Fruit fly (Drosophila melanogaster) whole organism: ENCODE results near the gene CG6005.

Experiments
- CG8478 ChIP-seq: fragments of >200 bp; optimal IDR thresholded peaks from 2 replicates; lab custom pipeline; 2018; ENCODE audit warnings: inconsistent platforms
- Dll ChIP-seq: fragments of >200 bp; optimal IDR thresholded peaks from 2 replicates; lab custom pipeline; 2017
- EcR ChIP-seq, 2 experiments: fragments of >200 bp; optimal IDR thresholded peaks; 2 replicates each; lab custom pipeline; 2017; ENCODE audit warnings: missing biosample characterization in 2 of 2, missing genetic modification characterization in 2 of 2, missing genetic modification reagents in 2 of 2
- pan ChIP-seq: fragments of >200 bp; optimal IDR thresholded peaks from 2 replicates; lab custom pipeline; 2017
- psq ChIP-seq: fragments of >200 bp; optimal IDR thresholded peaks from 2 replicates; lab custom pipeline; 2017
- usp ChIP-seq: fragments of >200 bp; optimal IDR thresholded peaks from 2 replicates; lab custom pipeline; 2017; ENCODE audit warnings: missing biosample characterization, missing genetic modification characterization, mixed read lengths

The CG6005 gene

dm6 chr3R:18983614-18984185 is 40.1 kb downstream of the CG6005 start, which contains the start of the genes snRNP-U1-C and gukh:
Gene snRNP-U1-C (minus strand): TSS chr3R:18983650.
Gene gukh (plus strand): TSS chr3R:18984025.
- TF ChIP-seq pan (no peak), psq (lab: Kevin White, UChicago) (no peak), Dll (lab: Kevin White, UChicago) (no peak), EcR (GFP tag; optimal IDR thresholded peaks at IDR 0.05; lab: Kevin White, UChicago) (no peak), usp (no peak), CG8478 (lab: Kevin White, UChicago) (no peak)

dm6 chr3R:18980863-18981536 is 42.8 kb downstream of the CG6005 start, which contains the start of the genes dnk and Smu1:
Gene dnk (plus strand): TSS chr3R:18980995.
Gene Smu1 (minus strand): TSS chr3R:18981324.
- TF ChIP-seq pan (no peak), CG8478 (lab: Kevin White, UChicago) (no peak)

- TF ChIP-seq CG8478 (lab: Kevin White, UChicago) (no peak), Dll (lab: Kevin White, UChicago) (no peak), usp (no peak), EcR (GFP tag; optimal IDR thresholded peaks at IDR 0.05; lab: Kevin White, UChicago) (no peak), pan (no peak), psq (lab: Kevin White, UChicago) (no peak)
Observed at dm6 chr3R:18978709-18979108, 45.1 kb downstream of the CG6005 start, which contains the start of gene euc. Gene euc (minus strand): TSS chr3R:18978809.
